Fruit fly (Drosophila melanogaster) whole organism, adult: ENCODE results near the gene CG43816.

Experiments
- CG11617 ChIP-seq: fragments of 200-800 bp; sonication (Bioruptor generic); optimal IDR thresholded peaks from 2 replicates; lab custom pipeline; 2017; ENCODE audit warnings: mild to moderate bottlenecking, missing biosample characterization, missing genetic modification reagents, missing genetic modification characterization
- CG12768 ChIP-seq: fragments of 200-800 bp; sonication (Bioruptor generic); optimal IDR thresholded peaks from 2 replicates; lab custom pipeline; 2017; ENCODE audit warnings: missing biosample characterization, missing genetic modification characterization, mild to moderate bottlenecking, moderate library complexity, missing genetic modification reagents
- CG14711 ChIP-seq: fragments of 200-800 bp; sonication (Bioruptor generic); optimal IDR thresholded peaks from 2 replicates; lab custom pipeline; 2018; ENCODE audit warnings: missing biosample characterization, mild to moderate bottlenecking, missing genetic modification characterization, moderate library complexity
- CG1620 ChIP-seq: fragments of 200-800 bp; sonication (Bioruptor generic); optimal IDR thresholded peaks from 2 replicates; lab custom pipeline; 2016; ENCODE audit warnings: missing biosample characterization, missing genetic modification characterization
- CG33017 ChIP-seq: fragments of 200-800 bp; sonication (Bioruptor generic); optimal IDR thresholded peaks from 2 replicates; lab custom pipeline; 2018; ENCODE audit warnings: missing biosample characterization, mild to moderate bottlenecking, missing genetic modification characterization, moderate library complexity
- CG5204 ChIP-seq: fragments of 200-800 bp; sonication (Bioruptor generic); optimal IDR thresholded peaks from 2 replicates; lab custom pipeline; 2016; ENCODE audit warnings: missing biosample characterization, missing genetic modification characterization
- CG7045 ChIP-seq: fragments of 200-800 bp; sonication (Bioruptor generic); optimal IDR thresholded peaks from 2 replicates; lab custom pipeline; 2017; ENCODE audit warnings: missing biosample characterization, mild to moderate bottlenecking, missing genetic modification characterization
- CG7101 ChIP-seq: fragments of 200-800 bp; sonication (Bioruptor generic); optimal IDR thresholded peaks from 2 replicates; lab custom pipeline; 2018; ENCODE audit warnings: missing biosample characterization, mild to moderate bottlenecking, missing genetic modification characterization, moderate library complexity
- Clk ChIP-seq: fragments of 200-800 bp; sonication (Bioruptor generic); optimal IDR thresholded peaks from 2 replicates; lab custom pipeline; 2017; ENCODE audit warnings: missing biosample characterization, missing genetic modification characterization
- Crg-1 ChIP-seq: fragments of 200-800 bp; sonication (Bioruptor generic); optimal IDR thresholded peaks from 2 replicates; lab custom pipeline; 2016; ENCODE audit warnings: missing biosample characterization, missing genetic modification characterization
- Hr96 ChIP-seq: fragments of 200-800 bp; sonication (Bioruptor generic); optimal IDR thresholded peaks from 2 replicates; lab custom pipeline; 2016; ENCODE audit warnings: missing biosample characterization, missing genetic modification characterization
- Mnt ChIP-seq: fragments of 200-800 bp; sonication (Bioruptor generic); optimal IDR thresholded peaks from 2 replicates; lab custom pipeline; 2016; ENCODE audit warnings: missing biosample characterization, mild to moderate bottlenecking, missing genetic modification characterization
- bab1 ChIP-seq: fragments of 200-800 bp; sonication (Bioruptor generic); optimal IDR thresholded peaks from 3 replicates; lab custom pipeline; 2019; ENCODE audit warnings: missing biosample characterization, mild to moderate bottlenecking, missing genetic modification characterization, moderate library complexity
- cic ChIP-seq: fragments of 200-800 bp; sonication (Bioruptor generic); optimal IDR thresholded peaks from 2 replicates; lab custom pipeline; 2017; ENCODE audit warnings: missing biosample characterization, mild to moderate bottlenecking, missing genetic modification characterization, moderate library complexity
- cnc ChIP-seq, 2 experiments: fragments of >200 bp; optimal IDR thresholded peaks; 2 replicates each; lab custom pipeline; 2017
- kay ChIP-seq: fragments of 200-800 bp; sonication (Bioruptor generic); peaks from one replicate; lab custom pipeline; 2016; ENCODE audit warnings: missing biosample characterization, missing genetic modification characterization, borderline replicate concordance
- ovo ChIP-seq: fragments of 200-800 bp; sonication (Bioruptor generic); optimal IDR thresholded peaks from 2 replicates; lab custom pipeline; 2016; ENCODE audit warnings: missing biosample characterization, missing genetic modification characterization
- tj ChIP-seq: fragments of 200-800 bp; sonication (Bioruptor generic); optimal IDR thresholded peaks from 3 replicates; lab custom pipeline; 2017; ENCODE audit warnings: missing biosample characterization, mild to moderate bottlenecking, missing genetic modification characterization, moderate library complexity
- toe ChIP-seq: fragments of 200-800 bp; sonication (Bioruptor generic); optimal IDR thresholded peaks from 2 replicates; lab custom pipeline; 2016; ENCODE audit warnings: missing biosample characterization, missing genetic modification characterization

The CG43816 gene

dm6 chr2L:16004025-16004424, at the start of gene CG43816, which contains the start of gene CG13245:
Gene CG43816, plus strand, starts transcription at chr2L:16004325.
Gene CG13245, plus strand, starts transcription at chr2L:16004325.
- no peak for TF ChIP-seq ovo (GFP tag; lab: Kevin White, UChicago)
- TF ChIP-seq CG11617 (GFP tag; lab: Kevin White, UChicago) = no peak
- no peak for TF ChIP-seq Clk (GFP tag; lab: Kevin White, UChicago)
- no peak for TF ChIP-seq CG12768 (GFP tag; lab: Kevin White, UChicago)
- no peak for TF ChIP-seq CG14711 (tag; lab: Kevin White, UChicago)
- TF ChIP-seq Mnt (GFP tag; lab: Kevin White, UChicago) = no peak
- TF ChIP-seq CG1620 (GFP tag; lab: Kevin White, UChicago) = no peak

- TF ChIP-seq cnc (optimal IDR thresholded peaks at IDR 0.05; lab: Kevin White, UChicago) (no peak), ovo (GFP tag; lab: Kevin White, UChicago) (no peak), tj (GFP tag; lab: Kevin White, UChicago) (no peak), CG7101 (no peak), Clk (GFP tag; lab: Kevin White, UChicago) (no peak), CG14711 (tag; lab: Kevin White, UChicago) (no peak), CG11617 (GFP tag; lab: Kevin White, UChicago) (no peak), cic (GFP tag; lab: Kevin White, UChicago) (no peak), CG1620 (GFP tag; lab: Kevin White, UChicago) (no peak), CG12768 (GFP tag; lab: Kevin White, UChicago) (no peak), Crg-1 (GFP tag; lab: Kevin White, UChicago) (no peak), bab1 (GFP tag; lab: Kevin White, UChicago) (no peak)
Observed at dm6 chr2L:15957558-15957957, 46.6 kb upstream of the CG43816 start, which contains the start of gene CG18063. Gene CG18063, plus strand, starts transcription at chr2L:15957858.

- TF ChIP-seq CG33017 (tag; lab: Kevin White, UChicago) (no peak), toe (no peak), CG12768 (GFP tag; lab: Kevin White, UChicago) (no peak), cnc (optimal IDR thresholded peaks at IDR 0.05; lab: Kevin White, UChicago) (no peak), cic (GFP tag; lab: Kevin White, UChicago) (no peak), ovo (GFP tag; lab: Kevin White, UChicago) (no peak), Clk (GFP tag; lab: Kevin White, UChicago) (no peak), CG1620 (GFP tag; lab: Kevin White, UChicago) (no peak)
Observed at dm6 chr2L:15962335-15962734, 41.8 kb upstream of the CG43816 start, which contains the start of gene beat-Ib. Gene beat-Ib, minus strand, starts transcription at chr2L:15962435.

- no peak for TF ChIP-seq ovo (GFP tag; lab: Kevin White, UChicago)
- no peak for TF ChIP-seq CG33017 (tag; lab: Kevin White, UChicago)
- no peak for TF ChIP-seq Hr96 (GFP tag; lab: Kevin White, UChicago)
- no peak for TF ChIP-seq Mnt (GFP tag; lab: Kevin White, UChicago)
- no peak for TF ChIP-seq CG1620 (GFP tag; lab: Kevin White, UChicago)
Observed at dm6 chr2L:15979186-15979585, 24.9 kb upstream of the CG43816 start, which contains the start of gene CG10839. Gene CG10839, plus strand, starts transcription at chr2L:15979486.

dm6 chr2L:16000199-16000598, 3.9 kb upstream of the CG43816 start, which contains the start of gene beat-Ic:
Gene beat-Ic, plus strand, starts transcription at chr2L:16000291.
- TF ChIP-seq CG14711 (tag; lab: Kevin White, UChicago) = no peak
- no peak for TF ChIP-seq CG12768 (GFP tag; lab: Kevin White, UChicago)
- no peak for TF ChIP-seq Crg-1 (GFP tag; lab: Kevin White, UChicago)
- no peak for TF ChIP-seq kay (GFP tag; lab: Kevin White, UChicago)
- TF ChIP-seq CG1620 (GFP tag; lab: Kevin White, UChicago) = no peak
- TF ChIP-seq CG5204 = no peak
- TF ChIP-seq CG7045 = no peak
- no peak for TF ChIP-seq tj (GFP tag; lab: Kevin White, UChicago)
- no peak for TF ChIP-seq CG11617 (GFP tag; lab: Kevin White, UChicago)
- TF ChIP-seq bab1 (GFP tag; lab: Kevin White, UChicago) = no peak

dm6 chr2L:16003541-16003940, 584 bp upstream of the CG43816 start, which contains the start of gene CG34167:
Gene CG34167, minus strand, starts transcription at chr2L:16003641.
- TF ChIP-seq Mnt (GFP tag; lab: Kevin White, UChicago) (no peak), CG5204 (no peak), Hr96 (GFP tag; lab: Kevin White, UChicago) (no peak), CG33017 (tag; lab: Kevin White, UChicago) (no peak), toe (no peak), Crg-1 (GFP tag; lab: Kevin White, UChicago) (no peak), CG1620 (GFP tag; lab: Kevin White, UChicago) (no peak), bab1 (GFP tag; lab: Kevin White, UChicago) (no peak), kay (GFP tag; lab: Kevin White, UChicago) (no peak), CG11617 (GFP tag; lab: Kevin White, UChicago) (no peak), cnc (optimal IDR thresholded peaks at IDR 0.05; lab: Kevin White, UChicago) (no peak), CG12768 (GFP tag; lab: Kevin White, UChicago) (no peak), ovo (GFP tag; lab: Kevin White, UChicago) (no peak), CG7045 (no peak), Clk (GFP tag; lab: Kevin White, UChicago) (no peak), tj (GFP tag; lab: Kevin White, UChicago) (no peak), CG14711 (tag; lab: Kevin White, UChicago) (no peak), cic (GFP tag; lab: Kevin White, UChicago) (no peak)

dm6 chr2L:16006179-16006578, 2.1 kb downstream of the CG43816 start, which contains the start of gene CG31820:
Gene CG31820, minus strand, starts transcription at chr2L:16006279.
- no peak for TF ChIP-seq CG14711 (tag; lab: Kevin White, UChicago)
- TF ChIP-seq CG7101 = no peak
- no peak for TF ChIP-seq bab1 (GFP tag; lab: Kevin White, UChicago)
- TF ChIP-seq CG12768 (GFP tag; lab: Kevin White, UChicago) = no peak
- TF ChIP-seq tj (GFP tag; lab: Kevin White, UChicago) = no peak
